Worm (Caenorhabditis elegans) whole organism, L1 larva: Measurements from ENCODE around the gene srb-11.

Experiments used
- C04F5.9 ChIP-seq: sonication (generic microtip); optimal IDR thresholded peaks from 2 replicates; lab custom pipeline; 2016; ENCODE audit warnings: missing genetic modification characterization, missing compliant biosample characterization
- C16A3.4 ChIP-seq: fragments of 150-350 bp; optimal IDR thresholded peaks from 2 replicates; lab custom pipeline; 2014; ENCODE audit warnings: missing biosample characterization, missing genetic modification characterization
- F16B12.6 ChIP-seq: fragments of 150-350 bp; optimal IDR thresholded peaks from 2 replicates; lab custom pipeline; 2014; ENCODE audit warnings: missing biosample characterization, missing genetic modification characterization
- Y116A8C.19 ChIP-seq: sonication (generic microtip); optimal IDR thresholded peaks from 2 replicates; lab custom pipeline; 2016; ENCODE audit warnings: missing compliant biosample characterization, missing genetic modification characterization, borderline replicate concordance
- aha-1 ChIP-seq: fragments of 150-350 bp; optimal IDR thresholded peaks from 2 replicates; lab custom pipeline; 2014; ENCODE audit warnings: missing biosample characterization, missing genetic modification characterization
- alr-1 ChIP-seq: fragments of 200-800 bp; sonication (Bioruptor generic); optimal IDR thresholded peaks from 2 replicates; lab custom pipeline; 2018; ENCODE audit warnings: borderline replicate concordance, mild to moderate bottlenecking, missing genetic modification characterization, missing compliant biosample characterization
- aly-2 ChIP-seq: fragments of 150-350 bp; optimal IDR thresholded peaks from 2 replicates; lab custom pipeline; 2014; ENCODE audit warnings: missing biosample characterization, missing genetic modification characterization
- ama-1 ChIP-seq: fragments of 150-350 bp; optimal IDR thresholded peaks from 2 replicates; lab custom pipeline; 2014
- blmp-1 ChIP-seq: fragments of 150-350 bp; optimal IDR thresholded peaks from 2 replicates; lab custom pipeline; 2014; ENCODE audit warnings: missing biosample characterization, missing genetic modification characterization
- ceh-63 ChIP-seq: fragments of 200-800 bp; sonication (Bioruptor generic); optimal IDR thresholded peaks from 2 replicates; lab custom pipeline; 2018; ENCODE audit warnings: mild to moderate bottlenecking, missing genetic modification characterization, missing compliant biosample characterization
- ceh-82 ChIP-seq, 3 experiments: fragments of 150-350 bp in 1 of 3; sonication (generic microtip) in 2 of 3; optimal IDR thresholded peaks; 2 replicates each; lab custom pipeline; 2014 to 2017; ENCODE audit warnings: missing biosample characterization in 3 of 3, missing genetic modification characterization in 3 of 3
- ceh-88 ChIP-seq: fragments of 200-800 bp; sonication (Bioruptor generic); IDR thresholded peaks from 2 replicates; pipeline ENCODE4 v1.3.6; 2022; ENCODE audit warnings: missing genetic modification characterization, missing compliant biosample characterization
- ceh-90 ChIP-seq: sonication (generic microtip); optimal IDR thresholded peaks from 2 replicates; lab custom pipeline; 2016; ENCODE audit warnings: missing genetic modification characterization, missing compliant biosample characterization
- dsc-1 ChIP-seq: sonication (generic microtip); optimal IDR thresholded peaks from 2 replicates; lab custom pipeline; 2016; ENCODE audit warnings: mild to moderate bottlenecking, missing genetic modification characterization, missing compliant biosample characterization
- efl-3 ChIP-seq: fragments of 200-800 bp; sonication (Bioruptor generic); optimal IDR thresholded peaks from 2 replicates; lab custom pipeline; 2018; ENCODE audit warnings: mild to moderate bottlenecking, missing genetic modification characterization, missing compliant biosample characterization
- egl-27 ChIP-seq, 2 experiments: fragments of 150-350 bp in 1 of 2; sonication (generic microtip); optimal IDR thresholded peaks; 3 replicates each; lab custom pipeline; 2017 to 2018; ENCODE audit warnings: missing biosample characterization in 2 of 2, missing genetic modification characterization in 2 of 2, missing genetic modification reagents in 2 of 2
- ets-5 ChIP-seq: fragments of 200-800 bp; sonication (Bioruptor generic); IDR thresholded peaks from 2 replicates; pipeline ENCODE4 v1.3.6; 2022; ENCODE audit warnings: missing genetic modification characterization, missing compliant biosample characterization
- fkh-10 ChIP-seq: sonication (generic microtip); optimal IDR thresholded peaks from 2 replicates; lab custom pipeline; 2017; ENCODE audit warnings: missing biosample characterization, missing genetic modification reagents, missing genetic modification characterization
- fkh-8 ChIP-seq: sonication (generic microtip); optimal IDR thresholded peaks from 2 replicates; lab custom pipeline; 2016; ENCODE audit warnings: mild to moderate bottlenecking, missing genetic modification characterization, missing compliant biosample characterization
- fos-1 ChIP-seq: fragments of 150-350 bp; optimal IDR thresholded peaks from 2 replicates; lab custom pipeline; 2014; ENCODE audit warnings: missing biosample characterization, missing genetic modification characterization
- hlh-17 ChIP-seq: fragments of 200-800 bp; sonication (Bioruptor generic); optimal IDR thresholded peaks from 2 replicates; lab custom pipeline; 2018; ENCODE audit warnings: missing genetic modification characterization, mild to moderate bottlenecking, missing compliant biosample characterization, moderate library complexity, borderline replicate concordance
- hpl-2 ChIP-seq: fragments of 150-350 bp; optimal IDR thresholded peaks from 2 replicates; lab custom pipeline; 2014; ENCODE audit warnings: missing biosample characterization, missing genetic modification reagents, missing genetic modification characterization
- irx-1 ChIP-seq: sonication (generic microtip); optimal IDR thresholded peaks from 2 replicates; lab custom pipeline; 2016; ENCODE audit warnings: missing genetic modification characterization, missing compliant biosample characterization
- lin-13 ChIP-seq: fragments of 150-350 bp; optimal IDR thresholded peaks from 2 replicates; lab custom pipeline; 2014; ENCODE audit warnings: missing biosample characterization, missing genetic modification reagents, missing genetic modification characterization
- lin-15B ChIP-seq: fragments of 150-350 bp; sonication (generic microtip); optimal IDR thresholded peaks from 3 replicates; lab custom pipeline; 2014; ENCODE audit warnings: missing biosample characterization, missing genetic modification characterization
- lin-35 ChIP-seq, 2 experiments: fragments of 150-350 bp; optimal IDR thresholded peaks; 2 replicates each; lab custom pipeline; 2014; ENCODE audit warnings: missing biosample characterization in 2 of 2, missing genetic modification characterization in 2 of 2, missing genetic modification reagents in 2 of 2
- lin-39 ChIP-seq: fragments of 150-350 bp; optimal IDR thresholded peaks from 2 replicates; lab custom pipeline; 2014; ENCODE audit warnings: missing biosample characterization, missing genetic modification reagents, missing genetic modification characterization
- mab-9 ChIP-seq: fragments of 200-800 bp; sonication (Bioruptor generic); IDR thresholded peaks from 2 replicates; pipeline ENCODE4 v1.3.6; 2022; ENCODE audit warnings: missing genetic modification reagents, missing genetic modification characterization, missing compliant biosample characterization
- mep-1 ChIP-seq: fragments of 150-350 bp; optimal IDR thresholded peaks from 2 replicates; lab custom pipeline; 2014; ENCODE audit warnings: missing biosample characterization, missing genetic modification characterization
- nhr-237 ChIP-seq: fragments of 150-350 bp; optimal IDR thresholded peaks from 2 replicates; lab custom pipeline; 2014; ENCODE audit warnings: missing biosample characterization, missing genetic modification characterization
- nhr-71 ChIP-seq: sonication (generic microtip); optimal IDR thresholded peaks from 2 replicates; lab custom pipeline; 2016; ENCODE audit warnings: mild to moderate bottlenecking, missing genetic modification characterization, moderate library complexity, missing compliant biosample characterization
- nhr-77 ChIP-seq: fragments of 150-350 bp; optimal IDR thresholded peaks from 2 replicates; lab custom pipeline; 2014; ENCODE audit warnings: missing biosample characterization, missing genetic modification characterization
- nhr-85 ChIP-seq: sonication (generic microtip); peaks from one replicate; lab custom pipeline; 2016; ENCODE audit warnings: missing genetic modification characterization, inconsistent platforms, missing compliant biosample characterization
- nhr-90 ChIP-seq: sonication (generic microtip); optimal IDR thresholded peaks from 2 replicates; lab custom pipeline; 2016; ENCODE audit warnings: mild to moderate bottlenecking, missing genetic modification characterization, missing compliant biosample characterization; ENCODE audit not compliant: poor library complexity
- pag-3 ChIP-seq: sonication (generic microtip); optimal IDR thresholded peaks from 2 replicates; lab custom pipeline; 2017; ENCODE audit warnings: missing genetic modification characterization, mild to moderate bottlenecking, missing compliant biosample characterization, antibody characterized with exemption, borderline replicate concordance; ENCODE audit not compliant: insufficient read depth
- pax-3 ChIP-seq: fragments of 200-800 bp; sonication (Bioruptor generic); optimal IDR thresholded peaks from 2 replicates; lab custom pipeline; 2018; ENCODE audit warnings: mild to moderate bottlenecking, missing genetic modification characterization, moderate library complexity, missing compliant biosample characterization
- pqm-1 ChIP-seq: sonication (generic microtip); optimal IDR thresholded peaks from 3 replicates; lab custom pipeline; 2017; ENCODE audit warnings: missing biosample characterization, missing genetic modification characterization
- skn-1 ChIP-seq: fragments of 150-350 bp; optimal IDR thresholded peaks from 2 replicates; lab custom pipeline; 2014; ENCODE audit warnings: missing biosample characterization, missing genetic modification characterization
- snpc-4 ChIP-seq: fragments of 150-350 bp; optimal IDR thresholded peaks from 2 replicates; lab custom pipeline; 2014; ENCODE audit warnings: missing biosample characterization, missing genetic modification characterization
- swsn-7 ChIP-seq: sonication (generic microtip); optimal IDR thresholded peaks from 2 replicates; lab custom pipeline; 2016; ENCODE audit warnings: missing genetic modification characterization, missing compliant biosample characterization
- tbx-2 ChIP-seq: sonication (generic microtip); optimal IDR thresholded peaks from 2 replicates; lab custom pipeline; 2016; ENCODE audit warnings: missing genetic modification characterization, missing compliant biosample characterization
- unc-130 ChIP-seq: fragments of 150-350 bp; optimal IDR thresholded peaks from 2 replicates; lab custom pipeline; 2017; ENCODE audit warnings: missing biosample characterization, missing genetic modification characterization, inconsistent platforms
- unc-86 ChIP-seq: sonication (generic microtip); optimal IDR thresholded peaks from 2 replicates; lab custom pipeline; 2016; ENCODE audit warnings: missing genetic modification characterization, missing compliant biosample characterization
- unc-98 ChIP-seq: fragments of 200-800 bp; sonication (Bioruptor generic); IDR thresholded peaks from 2 replicates; pipeline ENCODE4 v1.3.6; 2022; ENCODE audit warnings: missing genetic modification characterization, missing compliant biosample characterization
- xbp-1 ChIP-seq: sonication (generic microtip); optimal IDR thresholded peaks from 2 replicates; lab custom pipeline; 2016; ENCODE audit warnings: missing genetic modification characterization, missing compliant biosample characterization
- zip-4 ChIP-seq: fragments of 200-800 bp; sonication (Bioruptor generic); optimal IDR thresholded peaks from 2 replicates; lab custom pipeline; 2018; ENCODE audit warnings: mild to moderate bottlenecking, missing genetic modification characterization, moderate library complexity, missing compliant biosample characterization
- ztf-11 ChIP-seq, 2 experiments: sonication (generic microtip); optimal IDR thresholded peaks; 2 replicates each; lab custom pipeline; 2016 to 2017; ENCODE audit warnings: missing genetic modification characterization in 2 of 2, missing biosample characterization in 1 of 2, missing compliant biosample characterization in 1 of 2
- ztf-4 ChIP-seq: fragments of 150-350 bp; optimal IDR thresholded peaks from 2 replicates; lab custom pipeline; 2014; ENCODE audit warnings: missing biosample characterization, missing genetic modification characterization

The srb-11 gene

ce11 chrIII:6467005-6467404 lies 25.7 kb downstream of the srb-11 start, which contains the start of gene T26A5.2:
T26A5.2 (plus strand) TSS chrIII:6467305.
- TF ChIP-seq blmp-1 (tag; lab: Kevin White, UChicago) (no peak), nhr-237 (tag; lab: Kevin White, UChicago) (no peak), tbx-2 (no peak), hpl-2 (GFP tag; lab: Kevin White, UChicago) (no peak), ceh-88 (no peak), irx-1 (no peak), pax-3 (tag; lab: Kevin White, UChicago) (no peak), nhr-85 (tag; lab: Kevin White, UChicago) (no peak)

ce11 chrIII:6464913-6465312 lies 27.8 kb downstream of the srb-11 start, which contains the start of gene nduf-2.2:
nduf-2.2 (plus strand) TSS chrIII:6465222.
- no peak for TF ChIP-seq fkh-10 (GFP tag; lab: Kevin White, UChicago)
- no peak for TF ChIP-seq unc-98
- no peak for TF ChIP-seq lin-39 (tag; lab: Kevin White, UChicago)
- TF ChIP-seq xbp-1: no peak
- TF ChIP-seq pag-3: no peak
- no peak for TF ChIP-seq aly-2 (tag; lab: Kevin White, UChicago)
- no peak for TF ChIP-seq ceh-82 (tag; optimal IDR thresholded peaks at IDR 0.05; lab: Kevin White, UChicago)
- TF ChIP-seq unc-130 (tag; lab: Kevin White, UChicago): no peak
- no peak for TF ChIP-seq lin-35 (GFP tag; optimal IDR thresholded peaks at IDR 0.05; lab: Kevin White, UChicago)
- no peak for TF ChIP-seq lin-15B (tag; lab: Kevin White, UChicago)
- no peak for TF ChIP-seq zip-4 (GFP tag; lab: Kevin White, UChicago)
- TF ChIP-seq blmp-1 (tag; lab: Kevin White, UChicago): no peak
- TF ChIP-seq, all 84 proteins: peak for 0

ce11 chrIII:6464113-6464571 lies 28.6 kb downstream of the srb-11 start:
- TF ChIP-seq pax-3 (tag; lab: Kevin White, UChicago) (peak; percentile 69), nhr-71 (tag; lab: Kevin White, UChicago) (peak; percentile 94), snpc-4 (tag; lab: Kevin White, UChicago) (peak; percentile 49), F16B12.6 (peak; percentile 63), pqm-1 (tag; lab: Kevin White, UChicago) (peak; percentile 86), hpl-2 (GFP tag; lab: Kevin White, UChicago) (no peak), mep-1 (tag; lab: Kevin White, UChicago) (peak; percentile 57), fkh-8 (tag; lab: Kevin White, UChicago) (peak; percentile 88), unc-86 (tag; lab: Kevin White, UChicago) (peak; percentile 64), lin-13 (GFP tag; lab: Kevin White, UChicago) (peak; percentile 85), fos-1 (tag; lab: Kevin White, UChicago) (no peak), nhr-77 (tag; lab: Kevin White, UChicago) (peak; percentile 50), tbx-2 (peak; percentile 88), pag-3 (no peak), mab-9 (GFP tag; lab: Robert Waterston, UW) (peak; percentile 71), Y116A8C.19 (tag; lab: Kevin White, UChicago) (no peak), nhr-90 (tag; lab: Kevin White, UChicago) (peak; percentile 84), unc-130 (tag; lab: Kevin White, UChicago) (peak; percentile 68), dsc-1 (tag; lab: Kevin White, UChicago) (peak; percentile 85), xbp-1 (peak; percentile 82), aly-2 (tag; lab: Kevin White, UChicago) (no peak), hlh-17 (GFP tag; lab: Kevin White, UChicago) (no peak), C16A3.4 (peak; percentile 78), ceh-90 (tag; lab: Kevin White, UChicago) (no peak), alr-1 (tag; lab: Kevin White, UChicago) (no peak), ztf-11 (tag; optimal IDR thresholded peaks at IDR 0.05; lab: Kevin White, UChicago) (peak in 1 of 2 experiments; percentile 66), nhr-237 (tag; lab: Kevin White, UChicago) (peak; percentile 6), ceh-63 (GFP tag; lab: Kevin White, UChicago) (no peak), C04F5.9 (tag; lab: Kevin White, UChicago) (peak; percentile 11), ets-5 (GFP tag; lab: Robert Waterston, UW) (no peak), aha-1 (tag; lab: Kevin White, UChicago) (peak; percentile 3), skn-1 (tag; lab: Kevin White, UChicago) (peak; percentile 86), efl-3 (GFP tag; lab: Kevin White, UChicago) (peak; percentile 1), swsn-7 (tag; lab: Kevin White, UChicago) (peak; percentile 91), egl-27 (tag; optimal IDR thresholded peaks at IDR 0.05; lab: Kevin White, UChicago) (no peak), ama-1 (lab: Kevin White, UChicago) (no peak), ztf-4 (peak; percentile 82)
